In genomic region chr3R:5075934-5076834, dm6 we compare ENCODE assay signal across 4 fruit fly cellular contexts.
A peak's percentile ranks its signal among the peaks of the same experiment; 100 is the strongest.
TF ChIP-seq lines count a peak whose summit lies in the region.

No protein-coding gene starts in this region.

- no peak for TF ChIP-seq CTCF in whole organism, embryonic (GFP tag; optimal IDR thresholded peaks at IDR 0.05; lab: Kevin White, UChicago)

TF ChIP-seq in whole organism, embryonic, 481 proteins besides CTCF, POLR2A, EP300 and RAD21 (continues in another document):
- TF ChIP-seq bab2 (GFP tag; optimal IDR thresholded peaks at IDR 0.05; lab: Kevin White, UChicago) (peak; percentile 7), disco-r (GFP tag; optimal IDR thresholded peaks at IDR 0.05; lab: Kevin White, UChicago) (peak; percentile 29), psq (GFP tag; optimal IDR thresholded peaks at IDR 0.05; lab: Kevin White, UChicago) (no peak), ranshi (GFP tag; IDR thresholded peaks at IDR 0.05; lab: Robert Waterston, UW) (0 out of 2 replicates have a peak, but pooled peaks have one; percentile 9), CG6254 (GFP tag; optimal IDR thresholded peaks at IDR 0.05; lab: Kevin White, UChicago) (no peak), slou (GFP tag; optimal IDR thresholded peaks at IDR 0.05; lab: Kevin White, UChicago) (peak; percentile 3), mam (GFP tag; optimal IDR thresholded peaks at IDR 0.05; lab: Kevin White, UChicago) (no peak), CG13775 (GFP tag; optimal IDR thresholded peaks at IDR 0.05; lab: Kevin White, UChicago) (peak; percentile 30), NK7.1 (GFP tag; optimal IDR thresholded peaks at IDR 0.05; lab: Kevin White, UChicago) (peak; percentile 47), CG7839 (tag; optimal IDR thresholded peaks at IDR 0.05; lab: Kevin White, UChicago) (peak; percentile 57), dmrt99B (tag; optimal IDR thresholded peaks at IDR 0.05; lab: Kevin White, UChicago) (peak; percentile 78), ap (GFP tag; IDR thresholded peaks at IDR 0.05; lab: Robert Waterston, UW) (no peak), Sin3A (optimal IDR thresholded peaks at IDR 0.05; lab: Kevin White, UChicago) (no peak), ci (GFP tag; IDR thresholded peaks at IDR 0.05; lab: Robert Waterston, UW) (peak; percentile 34; the same call in 1 of the 3 replicates), CG12769 (tag; optimal IDR thresholded peaks at IDR 0.05; lab: Kevin White, UChicago) (peak; percentile 5), CG10462 (GFP tag; optimal IDR thresholded peaks at IDR 0.05; lab: Kevin White, UChicago) (no peak), CG18599 (GFP tag; optimal IDR thresholded peaks at IDR 0.05; lab: Kevin White, UChicago) (peak; percentile 42), CG2678 (tag; optimal IDR thresholded peaks at IDR 0.05; lab: Kevin White, UChicago) (peak; percentile 54), gt (GFP tag; IDR thresholded peaks at IDR 0.05; lab: Robert Waterston, UW) (no peak), CG3995 (GFP tag; optimal IDR thresholded peaks at IDR 0.05; lab: Kevin White, UChicago) (no peak), crp (GFP tag; optimal IDR thresholded peaks at IDR 0.05; lab: Kevin White, UChicago) (no peak), zfh1 (GFP tag; IDR thresholded peaks at IDR 0.05; lab: Robert Waterston, UW) (peak; percentile 41; the same call in 1 of the 3 replicates), Spps (tag; optimal IDR thresholded peaks at IDR 0.05; lab: Kevin White, UChicago) (peak; percentile 39)

TF ChIP-seq in whole organism, prepupa, 60 proteins besides CTCF, POLR2A, EP300 and RAD21:
- peak; percentile 30 for TF ChIP-seq Eip78C (GFP tag; lab: Kevin White, UChicago)
- TF ChIP-seq Blimp-1 (GFP tag; optimal IDR thresholded peaks at IDR 0.05; lab: Kevin White, UChicago): no peak
- TF ChIP-seq Hr4 (GFP tag; optimal IDR thresholded peaks at IDR 0.05; lab: Kevin White, UChicago): peak; percentile 23
- TF ChIP-seq CG8119 (GFP tag; IDR thresholded peaks at IDR 0.05; lab: Robert Waterston, UW): 0 out of 3 replicates have a peak, but pooled peaks have one; percentile 16
- 0 out of 3 replicates have a peak, but pooled peaks have one; percentile 6 for TF ChIP-seq CG6163 (GFP tag; IDR thresholded peaks at IDR 0.05; lab: Robert Waterston, UW)
- TF ChIP-seq CG11762 (GFP tag; optimal IDR thresholded peaks at IDR 0.05; lab: Kevin White, UChicago; ENCODE audit: insufficient read depth): no peak
- TF ChIP-seq eg (GFP tag; IDR thresholded peaks at IDR 0.05; lab: Robert Waterston, UW): 0 out of 3 replicates have a peak, but pooled peaks have one; percentile 11

TF ChIP-seq in whole organism, pupa, 21 proteins besides CTCF, POLR2A, EP300 and RAD21:
- TF ChIP-seq CG14655 (GFP tag; optimal IDR thresholded peaks at IDR 0.05; lab: Kevin White, UChicago): peak; percentile 17
- TF ChIP-seq fd96Ca (GFP tag; IDR thresholded peaks at IDR 0.05; lab: Robert Waterston, UW): 0 out of 3 replicates have a peak, but pooled peaks have one; percentile 5
- TF ChIP-seq Ets98B (GFP tag; IDR thresholded peaks at IDR 0.05; lab: Robert Waterston, UW): no peak
- TF ChIP-seq CG13204 (GFP tag; optimal IDR thresholded peaks at IDR 0.05; lab: Kevin White, UChicago): no peak
- no peak for TF ChIP-seq CG10348 (GFP tag; IDR thresholded peaks at IDR 0.05; lab: Robert Waterston, UW)
- TF ChIP-seq CG8159 (tag; optimal IDR thresholded peaks at IDR 0.05; lab: Kevin White, UChicago): no peak

TF ChIP-seq in whole organism, wandering third instar larva, 38 proteins besides CTCF, POLR2A, EP300 and RAD21:
- TF ChIP-seq pan (optimal IDR thresholded peaks at IDR 0.05; lab: Kevin White, UChicago) (no peak), fru (GFP tag; optimal IDR thresholded peaks at IDR 0.05; lab: Kevin White, UChicago) (peak; percentile 7), Hr83 (GFP tag; optimal IDR thresholded peaks at IDR 0.05; lab: Kevin White, UChicago; ENCODE audit: poor library complexity, severe bottlenecking) (no peak)

Comparison
In these comparisons a context has a peak if more than half of its experiments do, and no peak if none do; other contexts are left out.
1. Of the 7 proteins assayed by ChIP-seq in both whole organism, embryonic and whole organism, prepupa: peak only in whole organism, embryonic: Blimp-1 and Sox102F; only in whole organism, prepupa: none; in both: none; in neither: 5.